Worm (Caenorhabditis elegans): ENCODE data around the gene col-106.

col-106 gene

ce11 chrIV:1496017-1496678 is 35.6 kb upstream of the col-106 start, which contains the start of gene npp-20 (continued):
- TF ChIP-seq lin-39 (tag; optimal IDR thresholded peaks at IDR 0.05) (no peak), arid-1 (GFP tag; conservative IDR thresholded peaks at IDR 0.05) (no peak), cey-2 (tag; optimal IDR thresholded peaks at IDR 0.05; ENCODE audit: borderline replicate concordance, insufficient read depth) (no peak), gei-8 (GFP tag; optimal IDR thresholded peaks at IDR 0.05) (no peak), Y75B8A.6 (GFP tag; IDR thresholded peaks at IDR 0.05) (no peak), zip-11 (GFP tag; IDR thresholded peaks at IDR 0.05) (no peak), D1046.2 (GFP tag; IDR thresholded peaks at IDR 0.05) (no peak), lin-1 (GFP tag; IDR thresholded peaks at IDR 0.05) (no peak), F10B5.3 (tag; optimal IDR thresholded peaks at IDR 0.05) (no peak), madf-9 (GFP tag; conservative IDR thresholded peaks at IDR 0.05) (no peak), dpl-1 (GFP tag; optimal IDR thresholded peaks at IDR 0.05) (peak; percentile 70), nhr-10 (tag; optimal IDR thresholded peaks at IDR 0.05) (no peak), nhr-11 (tag; optimal IDR thresholded peaks at IDR 0.05) (peak; percentile 1), daf-16 (GFP tag; optimal IDR thresholded peaks at IDR 0.05) (no peak), daf-16 (tag; optimal IDR thresholded peaks at IDR 0.05) (peak; percentile 21), lin-38 (GFP tag; IDR thresholded peaks at IDR 0.05) (peak; percentile 62), mdl-1 (tag; optimal IDR thresholded peaks at IDR 0.05) (no peak), nhr-237 (tag; optimal IDR thresholded peaks at IDR 0.05) (no peak), nhr-48 (tag; optimal IDR thresholded peaks at IDR 0.05) (no peak), ceh-28 (tag; optimal IDR thresholded peaks at IDR 0.05) (no peak), lin-29 (GFP tag; IDR thresholded peaks at IDR 0.05) (no peak), zag-1 (tag; optimal IDR thresholded peaks at IDR 0.05) (no peak), ceh-62 (tag; optimal IDR thresholded peaks at IDR 0.05) (no peak), mep-1 (tag; optimal IDR thresholded peaks at IDR 0.05) (peak; percentile 29), hlh-30 (tag; optimal IDR thresholded peaks at IDR 0.05; ENCODE audit: insufficient read depth) (peak; percentile 62), dve-1 (tag; optimal IDR thresholded peaks at IDR 0.05; ENCODE audit: insufficient read depth) (peak; percentile 53), spr-1 (tag; optimal IDR thresholded peaks at IDR 0.05) (no peak)

- TF ChIP-seq lsy-2 (tag; optimal IDR thresholded peaks at IDR 0.05) = no peak
- no peak for TF ChIP-seq zfp-2 (tag; optimal IDR thresholded peaks at IDR 0.05)
- no peak for TF ChIP-seq set-16 (GFP tag; IDR thresholded peaks at IDR 0.05)
- TF ChIP-seq mep-1 (tag; optimal IDR thresholded peaks at IDR 0.05) = no peak
- TF ChIP-seq unc-39 (tag; optimal IDR thresholded peaks at IDR 0.05) = no peak
- TF ChIP-seq hif-1 (tag; optimal IDR thresholded peaks at IDR 0.05) = no peak
- no peak for TF ChIP-seq nhr-42 (GFP tag; IDR thresholded peaks at IDR 0.05)
These were observed 24.4 kb upstream of the col-106 start, which contains the start of gene Y77E11A.16 for ce11 chrIV:1484968-1485474. Gene Y77E11A.16 (plus strand): TSS chrIV:1485424.

- TF ChIP-seq nhr-10 (tag; optimal IDR thresholded peaks at IDR 0.05) (no peak), tra-1 (GFP tag; IDR thresholded peaks at IDR 0.05) (no peak), arid-1 (GFP tag; conservative IDR thresholded peaks at IDR 0.05) (no peak), Y5F2A.4 (GFP tag; optimal IDR thresholded peaks at IDR 0.05) (no peak), dmd-8 (GFP tag; IDR thresholded peaks at IDR 0.05) (no peak), F37D6.2 (tag; optimal IDR thresholded peaks at IDR 0.05) (no peak), saeg-2 (GFP tag; IDR thresholded peaks at IDR 0.05) (no peak), zip-2 (tag; optimal IDR thresholded peaks at IDR 0.05) (no peak), T26A8.4 (GFP tag; IDR thresholded peaks at IDR 0.05) (no peak), egl-43 (GFP tag; IDR thresholded peaks at IDR 0.05) (no peak), nhr-102 (tag; optimal IDR thresholded peaks at IDR 0.05) (no peak), ceh-62 (tag; optimal IDR thresholded peaks at IDR 0.05) (no peak), zip-11 (GFP tag; IDR thresholded peaks at IDR 0.05) (no peak)
These were observed 18.1 kb upstream of the col-106 start for ce11 chrIV:1478649-1479048.

Data from whole organism, L4 larva.